Fruit fly (Drosophila melanogaster) whole organism, embryonic: ENCODE results near the gene CG15916.

ENCODE experiments used
- BEAF-32 ChIP-seq: fragments of 200-800 bp; sonication (Bioruptor generic); optimal IDR thresholded peaks from 3 replicates; lab custom pipeline; 2017; ENCODE audit warnings: missing biosample characterization, missing genetic modification characterization, mild to moderate bottlenecking, moderate library complexity, missing genetic modification reagents
- CG12299 ChIP-seq: fragments of 200-800 bp; sonication (Bioruptor generic); optimal IDR thresholded peaks from 2 replicates; lab custom pipeline; 2018; ENCODE audit warnings: missing biosample characterization, mild to moderate bottlenecking, missing genetic modification characterization
- CG12659 ChIP-seq: fragments of 200-800 bp; sonication (Bioruptor generic); optimal IDR thresholded peaks from 3 replicates; lab custom pipeline; 2017; ENCODE audit warnings: mild to moderate bottlenecking, missing biosample characterization, missing genetic modification reagents, missing genetic modification characterization
- CG13287 ChIP-seq: fragments of 200-800 bp; sonication (Bioruptor generic); IDR thresholded peaks from 2 replicates; pipeline ENCODE4 v1.3.6; 2022; ENCODE audit warnings: missing biosample characterization, missing genetic modification characterization; ENCODE audit not compliant: partially characterized antibody
- CG14050 ChIP-seq: fragments of 200-800 bp; sonication (Bioruptor generic); IDR thresholded peaks from 3 replicates; pipeline ENCODE4 v1.3.6; 2022; ENCODE audit warnings: missing biosample characterization, missing genetic modification characterization
- CG14441 ChIP-seq: fragments of 200-800 bp; sonication (Bioruptor generic); IDR thresholded peaks from 2 replicates; pipeline ENCODE4 v1.3.6; 2022; ENCODE audit warnings: missing biosample characterization, missing genetic modification characterization
- CG1602 ChIP-seq: fragments of 200-800 bp; sonication (Bioruptor generic); optimal IDR thresholded peaks from 3 replicates; lab custom pipeline; 2016; ENCODE audit warnings: missing biosample characterization, missing genetic modification characterization
- CG16813 ChIP-seq: fragments of 200-800 bp; sonication (Bioruptor generic); IDR thresholded peaks from 3 replicates; pipeline ENCODE4 v1.3.6; 2022; ENCODE audit warnings: missing biosample characterization, missing genetic modification characterization; ENCODE audit not compliant: partially characterized antibody
- CG17361 ChIP-seq: fragments of 200-800 bp; sonication (Bioruptor generic); IDR thresholded peaks from 3 replicates; pipeline ENCODE4 v1.3.6; 2022; ENCODE audit warnings: missing biosample characterization, missing genetic modification characterization
- CG17802 ChIP-seq: fragments of 200-800 bp; sonication (Bioruptor generic); optimal IDR thresholded peaks from 2 replicates; lab custom pipeline; 2018; ENCODE audit warnings: missing biosample characterization, mild to moderate bottlenecking, missing genetic modification characterization, moderate library complexity
- CG2129 ChIP-seq: fragments of 200-800 bp; sonication (Bioruptor generic); IDR thresholded peaks from 2 replicates; pipeline ENCODE4 v1.3.6; 2022; ENCODE audit warnings: missing biosample characterization, missing genetic modification characterization; ENCODE audit not compliant: partially characterized antibody
- CG2889 ChIP-seq: fragments of 200-800 bp; sonication (Bioruptor generic); IDR thresholded peaks from 3 replicates; pipeline ENCODE4 v1.3.6; 2022; ENCODE audit warnings: missing biosample characterization, missing genetic modification characterization
- CG30020 ChIP-seq: fragments of 200-800 bp; optimal IDR thresholded peaks from 2 replicates; lab custom pipeline; 2019; ENCODE audit warnings: missing biosample characterization, mild to moderate bottlenecking, missing genetic modification characterization, moderate library complexity
- CG7786 ChIP-seq: fragments of 200-800 bp; sonication (Bioruptor generic); optimal IDR thresholded peaks from 2 replicates; lab custom pipeline; 2016; ENCODE audit warnings: missing biosample characterization, missing genetic modification characterization
- CG7963 ChIP-seq: fragments of 200-800 bp; sonication (Bioruptor generic); IDR thresholded peaks from 3 replicates; pipeline ENCODE4 v1.3.6; 2022; ENCODE audit warnings: missing biosample characterization, missing genetic modification characterization; ENCODE audit not compliant: partially characterized antibody
- D19A ChIP-seq: fragments of 200-800 bp; optimal IDR thresholded peaks from 3 replicates; lab custom pipeline; 2019; ENCODE audit warnings: missing biosample characterization, mild to moderate bottlenecking, missing genetic modification characterization, moderate library complexity
- Dll ChIP-seq: fragments of 200-800 bp; sonication (Bioruptor generic); IDR thresholded peaks from 4 replicates; pipeline ENCODE4 v1.3.6; 2022; ENCODE audit warnings: missing biosample characterization, missing genetic modification characterization; ENCODE audit not compliant: partially characterized antibody
- Dref ChIP-seq: fragments of 200-800 bp; sonication (Bioruptor generic); IDR thresholded peaks from 2 replicates; pipeline ENCODE4 v1.3.6; 2022; ENCODE audit warnings: missing biosample characterization, missing genetic modification characterization
- Elba2 ChIP-seq: fragments of 200-800 bp; sonication (Bioruptor generic); optimal IDR thresholded peaks from 3 replicates; lab custom pipeline; 2016; ENCODE audit warnings: missing biosample characterization, missing genetic modification characterization
- HLH4C ChIP-seq: fragments of 200-800 bp; sonication (Bioruptor generic); IDR thresholded peaks from 3 replicates; pipeline ENCODE4 v1.3.6; 2022; ENCODE audit warnings: missing biosample characterization, missing genetic modification characterization; ENCODE audit not compliant: partially characterized antibody
- Hand ChIP-seq: fragments of 200-800 bp; sonication (Bioruptor generic); optimal IDR thresholded peaks from 2 replicates; lab custom pipeline; 2017; ENCODE audit warnings: mild to moderate bottlenecking, missing biosample characterization, missing genetic modification reagents, missing genetic modification characterization
- HmgZ ChIP-seq: fragments of 200-800 bp; sonication (Bioruptor generic); optimal IDR thresholded peaks from 2 replicates; lab custom pipeline; 2018; ENCODE audit warnings: missing biosample characterization, mild to moderate bottlenecking, missing genetic modification characterization
- MESR4 ChIP-seq: fragments of 200-800 bp; sonication (Bioruptor generic); optimal IDR thresholded peaks from 2 replicates; lab custom pipeline; 2018; ENCODE audit warnings: missing biosample characterization, mild to moderate bottlenecking, missing genetic modification characterization, moderate library complexity
- Med ChIP-seq: fragments of 200-800 bp; sonication (Bioruptor generic); peaks from one replicate; lab custom pipeline; 2016; ENCODE audit warnings: missing biosample characterization, missing genetic modification characterization, mild to moderate bottlenecking, inconsistent platforms, moderate library complexity
- Oaz ChIP-seq: fragments of 200-800 bp; sonication (Bioruptor generic); IDR thresholded peaks from 2 replicates; pipeline ENCODE4 v1.3.6; 2022; ENCODE audit warnings: missing biosample characterization, missing genetic modification characterization
- Sry-δ ChIP-seq: fragments of 200-800 bp; sonication (Bioruptor generic); optimal IDR thresholded peaks from 2 replicates; lab custom pipeline; 2016; ENCODE audit warnings: missing biosample characterization, missing genetic modification characterization
- Ssrp ChIP-seq: fragments of 200-800 bp; sonication (Bioruptor generic); optimal IDR thresholded peaks from 2 replicates; lab custom pipeline; 2018; ENCODE audit warnings: missing biosample characterization, mild to moderate bottlenecking, missing genetic modification characterization, moderate library complexity
- amos ChIP-seq: fragments of 200-800 bp; sonication (Bioruptor generic); IDR thresholded peaks from 2 replicates; pipeline ENCODE4 v1.3.6; 2022; ENCODE audit warnings: missing biosample characterization, missing genetic modification characterization; ENCODE audit not compliant: partially characterized antibody
- ato ChIP-seq: fragments of 200-800 bp; sonication (Bioruptor generic); IDR thresholded peaks from 2 replicates; pipeline ENCODE4 v1.3.6; 2022; ENCODE audit warnings: missing biosample characterization, missing genetic modification characterization; ENCODE audit not compliant: partially characterized antibody
- bcd ChIP-seq: fragments of 200-800 bp; sonication (Bioruptor generic); optimal IDR thresholded peaks from 2 replicates; lab custom pipeline; 2017; ENCODE audit warnings: missing biosample characterization, mild to moderate bottlenecking, missing genetic modification characterization
- crol ChIP-seq: fragments of 200-800 bp; sonication (Bioruptor generic); IDR thresholded peaks from 2 replicates; pipeline ENCODE4 v1.3.6; 2022; ENCODE audit warnings: missing biosample characterization, missing genetic modification characterization
- gfzf ChIP-seq: fragments of 200-800 bp; sonication (Bioruptor generic); optimal IDR thresholded peaks from 2 replicates; lab custom pipeline; 2016; ENCODE audit warnings: missing biosample characterization, mild to moderate bottlenecking, missing genetic modification characterization, moderate library complexity
- kni ChIP-seq: fragments of 200-800 bp; sonication (Bioruptor generic); optimal IDR thresholded peaks from 3 replicates; lab custom pipeline; 2017; ENCODE audit warnings: mild to moderate bottlenecking, missing biosample characterization, missing genetic modification reagents, missing genetic modification characterization
- knrl ChIP-seq: fragments of 200-800 bp; sonication (Bioruptor generic); IDR thresholded peaks from 3 replicates; pipeline ENCODE4 v1.3.6; 2022; ENCODE audit warnings: missing biosample characterization, missing genetic modification characterization; ENCODE audit not compliant: partially characterized antibody
- lilli ChIP-seq: fragments of 200-800 bp; sonication (Bioruptor generic); optimal IDR thresholded peaks from 3 replicates; lab custom pipeline; 2016; ENCODE audit warnings: missing biosample characterization, missing genetic modification characterization
- org-1 ChIP-seq: fragments of 200-800 bp; sonication (Bioruptor generic); optimal IDR thresholded peaks from 2 replicates; lab custom pipeline; 2017; ENCODE audit warnings: missing biosample characterization, missing genetic modification characterization
- p53 ChIP-seq: fragments of 200-800 bp; sonication (Bioruptor generic); optimal IDR thresholded peaks from 2 replicates; lab custom pipeline; 2016; ENCODE audit warnings: missing biosample characterization, missing genetic modification characterization
- prd ChIP-seq, 3 experiments: fragments of >200 bp in 2 of 3; fragments of 200-800 bp in 1 of 3; sonication (Bioruptor generic) in 1 of 3; optimal IDR thresholded peaks in 2 of 3; IDR thresholded peaks in 1 of 3; 2 replicates in 2 of 3; 3 replicates in 1 of 3; pipeline versions ENCODE4 v1.3.6 to Lab custom; 2017 to 2022; ENCODE audit warnings: missing biosample characterization in 1 of 3, missing genetic modification characterization in 1 of 3
- pzg ChIP-seq: fragments of 200-800 bp; sonication (Bioruptor generic); optimal IDR thresholded peaks from 3 replicates; lab custom pipeline; 2018; ENCODE audit warnings: missing biosample characterization, mild to moderate bottlenecking, missing genetic modification characterization, moderate library complexity
- sens ChIP-seq: fragments of 200-800 bp; sonication (Bioruptor generic); peaks from one replicate; lab custom pipeline; 2016; ENCODE audit warnings: missing biosample characterization, missing genetic modification characterization
- unpg ChIP-seq: fragments of 200-800 bp; sonication (Bioruptor generic); optimal IDR thresholded peaks from 3 replicates; lab custom pipeline; 2018; ENCODE audit warnings: missing biosample characterization, mild to moderate bottlenecking, missing genetic modification characterization, moderate library complexity
- vnd ChIP-seq: fragments of 200-800 bp; sonication (Bioruptor generic); IDR thresholded peaks from 3 replicates; pipeline ENCODE4 v1.3.6; 2022; ENCODE audit warnings: missing biosample characterization, missing genetic modification characterization; ENCODE audit not compliant: partially characterized antibody
- wek ChIP-seq: fragments of 200-800 bp; sonication (Bioruptor generic); optimal IDR thresholded peaks from 3 replicates; lab custom pipeline; 2018; ENCODE audit warnings: missing biosample characterization, mild to moderate bottlenecking, missing genetic modification characterization, moderate library complexity

CG15916 gene

dm6 chrX:15857601-15858284, 32.6 kb upstream of the CG15916 start, which contains the start of the genes CG46440 and Myb (continued):
- TF ChIP-seq Hand = no peak
- no peak for TF ChIP-seq CG2889 (GFP tag; lab: Robert Waterston, UW)
- TF ChIP-seq CG12659 (GFP tag; lab: Kevin White, UChicago) = peak; percentile 61
- peak; percentile 54 for TF ChIP-seq sens (GFP tag; lab: Kevin White, UChicago)
- TF ChIP-seq Ssrp = no peak
- TF ChIP-seq prd (optimal IDR thresholded peaks at IDR 0.05; lab: Kevin White, UChicago) = no peak
- TF ChIP-seq prd (GFP tag; IDR thresholded peaks at IDR 0.05; lab: Robert Waterston, UW) = peak; percentile 16; the same call in 1 of the 3 replicates
- TF ChIP-seq ato (GFP tag; lab: Robert Waterston, UW) = peak; percentile 83
- peak; percentile 82 for TF ChIP-seq knrl (GFP tag; lab: Robert Waterston, UW)
- TF ChIP-seq Oaz = no peak
- TF ChIP-seq CG13287 (GFP tag; lab: Robert Waterston, UW) = peak; percentile 79
- TF ChIP-seq HLH4C (GFP tag; lab: Robert Waterston, UW) = peak; percentile 84
- no peak for TF ChIP-seq CG14050 (GFP tag; lab: Robert Waterston, UW)
- TF ChIP-seq CG17802 (tag; lab: Kevin White, UChicago) = peak; percentile 65
- peak; percentile 76 for TF ChIP-seq Sry-δ (GFP tag; lab: Kevin White, UChicago)
- peak; percentile 14 for TF ChIP-seq kni (GFP tag; lab: Kevin White, UChicago)
- TF ChIP-seq BEAF-32 (GFP tag; lab: Kevin White, UChicago) = peak; percentile 83
- TF ChIP-seq lilli (GFP tag; lab: Kevin White, UChicago) = no peak
- no peak for TF ChIP-seq p53 (GFP tag; lab: Kevin White, UChicago)
- TF ChIP-seq Elba2 (GFP tag; lab: Kevin White, UChicago) = peak; percentile 29
- peak; percentile 54 for TF ChIP-seq D19A (tag; lab: Kevin White, UChicago)
- peak; percentile 14 for TF ChIP-seq HmgZ
- no peak for TF ChIP-seq CG7786
- peak; percentile 82 for TF ChIP-seq MESR4 (GFP tag; lab: Kevin White, UChicago)
- peak; percentile 1 for TF ChIP-seq unpg (GFP tag; lab: Kevin White, UChicago)
- TF ChIP-seq Med (GFP tag; lab: Kevin White, UChicago) = peak; percentile 63
- TF ChIP-seq wek (GFP tag; lab: Kevin White, UChicago) = peak; percentile 12
- TF ChIP-seq CG7963 = peak; percentile 86
- peak; percentile 59 for TF ChIP-seq CG2129 (GFP tag; lab: Robert Waterston, UW)
- peak; percentile 88 for TF ChIP-seq CG30020 (tag; lab: Kevin White, UChicago)
- TF ChIP-seq CG12299 (tag; lab: Kevin White, UChicago) = peak; percentile 7
- TF ChIP-seq CG14441 = no peak
- peak; percentile 83 for TF ChIP-seq vnd (GFP tag; lab: Robert Waterston, UW)
- no peak for TF ChIP-seq bcd (GFP tag; lab: Kevin White, UChicago)
- TF ChIP-seq, all 482 proteins: peak for 81

- peak; percentile 44 for TF ChIP-seq gfzf (GFP tag; lab: Kevin White, UChicago)
- 0 out of 2 replicates have a peak, but pooled peaks have one; percentile 19 for TF ChIP-seq CG13287 (GFP tag; lab: Robert Waterston, UW)
- 0 out of 2 replicates have a peak, but pooled peaks have one; percentile 17 for TF ChIP-seq amos
- 0 out of 3 replicates have a peak, but pooled peaks have one; percentile 9 for TF ChIP-seq CG17361 (GFP tag; lab: Robert Waterston, UW)
- TF ChIP-seq pzg = no peak
- TF ChIP-seq BEAF-32 (GFP tag; lab: Kevin White, UChicago) = peak; percentile 45
- TF ChIP-seq CG1602 = no peak
- TF ChIP-seq org-1 (GFP tag; lab: Kevin White, UChicago) = no peak
- no peak for TF ChIP-seq Hand
- peak; percentile 43; the same call in 1 of the 2 replicates for TF ChIP-seq Dref (GFP tag; lab: Robert Waterston, UW)
- TF ChIP-seq crol (GFP tag; lab: Robert Waterston, UW) = no peak
- TF ChIP-seq sens (GFP tag; lab: Kevin White, UChicago) = peak; percentile 32
- peak; percentile 49; the same call in 1 of the 4 replicates for TF ChIP-seq Dll
- 0 out of 3 replicates have a peak, but pooled peaks have one; percentile 4 for TF ChIP-seq CG16813 (GFP tag; lab: Robert Waterston, UW)
- TF ChIP-seq CG2129 (GFP tag; lab: Robert Waterston, UW) = peak; percentile 13; the same call in 1 of the 2 replicates
These were observed 31.0 kb upstream of the CG15916 start, which contains the start of gene AlkB for dm6 chrX:15859387-15859786. TSS of gene AlkB (minus strand) at chrX:15859487.
